Fruit fly (Drosophila melanogaster): ENCODE data around the gene eIF2A.
A peak's percentile ranks its signal among the peaks of the same experiment; 100 is the strongest.

- TF ChIP-seq slp2 (GFP tag; optimal IDR thresholded peaks at IDR 0.05) (peak; percentile 95), CG13624 (GFP tag; optimal IDR thresholded peaks at IDR 0.05) (peak; percentile 94), CG7372 (GFP tag; IDR thresholded peaks at IDR 0.05) (peak; percentile 89), h (optimal IDR thresholded peaks at IDR 0.05) (no peak), gcm (GFP tag; optimal IDR thresholded peaks at IDR 0.05) (peak; percentile 90), CG18476 (GFP tag; optimal IDR thresholded peaks at IDR 0.05) (peak; percentile 93), Aef1 (GFP tag; IDR thresholded peaks at IDR 0.05) (peak; percentile 89), CG8089 (GFP tag; optimal IDR thresholded peaks at IDR 0.05) (peak; percentile 84), peb (GFP tag; IDR thresholded peaks at IDR 0.05) (peak; percentile 88), br (optimal IDR thresholded peaks at IDR 0.05) (no peak), da (GFP tag; optimal IDR thresholded peaks at IDR 0.05) (peak; percentile 65)
Measured at dm6 chr3L:21839720-21840641, 15.4 kb downstream of the eIF2A start.
